Worm (Caenorhabditis elegans) whole organism, young adult: Measurements from ENCODE around the gene math-33.

ENCODE experiments used
- B0019.2 ChIP-seq: fragments of 200-800 bp; sonication (Bioruptor generic); conservative IDR thresholded peaks from 2 replicates; pipeline ENCODE4 v1.3.6; 2022; ENCODE audit warnings: missing genetic modification reagents, missing genetic modification characterization, missing compliant biosample characterization
- B0336.3 ChIP-seq: fragments of 200-800 bp; sonication (Bioruptor generic); IDR thresholded peaks from 2 replicates; pipeline ENCODE4 v1.3.6; 2022; ENCODE audit warnings: missing genetic modification characterization, missing compliant biosample characterization
- F22D6.2 ChIP-seq: sonication (generic microtip); optimal IDR thresholded peaks from 2 replicates; lab custom pipeline; 2016; ENCODE audit warnings: mild to moderate bottlenecking, missing genetic modification characterization, missing compliant biosample characterization
- F23B12.7 ChIP-seq: sonication (generic microtip); optimal IDR thresholded peaks from 2 replicates; lab custom pipeline; 2017; ENCODE audit warnings: missing genetic modification characterization, mild to moderate bottlenecking, missing compliant biosample characterization, antibody characterized with exemption, moderate library complexity; ENCODE audit not compliant: insufficient read depth
- F49E8.2 ChIP-seq: sonication (generic microtip); optimal IDR thresholded peaks from 3 replicates; lab custom pipeline; 2017; ENCODE audit warnings: missing genetic modification characterization, mild to moderate bottlenecking, missing compliant biosample characterization, antibody characterized with exemption, moderate library complexity; ENCODE audit not compliant: insufficient read depth
- F55B11.4 ChIP-seq: sonication (generic microtip); optimal IDR thresholded peaks from 2 replicates; lab custom pipeline; 2016; ENCODE audit warnings: missing compliant biosample characterization, missing genetic modification characterization, borderline replicate concordance; ENCODE audit not compliant: insufficient read depth
- K12H6.12 ChIP-seq: fragments of 200-800 bp; sonication (Bioruptor generic); optimal IDR thresholded peaks from 2 replicates; lab custom pipeline; 2018; ENCODE audit warnings: mild to moderate bottlenecking, missing genetic modification characterization, missing compliant biosample characterization
- T26A5.8 ChIP-seq: sonication (generic microtip); optimal IDR thresholded peaks from 2 replicates; lab custom pipeline; 2016; ENCODE audit warnings: missing genetic modification characterization, missing compliant biosample characterization
- Y53G8AR.9 ChIP-seq: fragments of 200-800 bp; sonication (Bioruptor generic); conservative IDR thresholded peaks from 2 replicates; pipeline ENCODE4 v1.3.6; 2022; ENCODE audit warnings: missing genetic modification reagents, missing genetic modification characterization, missing compliant biosample characterization
- Y79H2A.3 ChIP-seq: fragments of 200-800 bp; sonication (Bioruptor generic); conservative IDR thresholded peaks from 2 replicates; pipeline ENCODE4 v1.3.6; 2022; ENCODE audit warnings: missing genetic modification reagents, missing genetic modification characterization, missing compliant biosample characterization
- athp-1 ChIP-seq: sonication (generic microtip); optimal IDR thresholded peaks from 2 replicates; lab custom pipeline; 2017; ENCODE audit warnings: mild to moderate bottlenecking, missing genetic modification characterization, missing compliant biosample characterization
- cebp-1 ChIP-seq, 2 experiments: fragments of 200-800 bp in 1 of 2; sonication (Bioruptor generic) in 1 of 2; sonication (generic microtip) in 1 of 2; IDR thresholded peaks in 1 of 2; optimal IDR thresholded peaks in 1 of 2; 2 replicates each; pipeline versions ENCODE4 v1.3.6 to Lab custom; 2017 to 2022; ENCODE audit warnings: missing compliant biosample characterization in 2 of 2, missing genetic modification characterization in 2 of 2, mild to moderate bottlenecking in 1 of 2, missing genetic modification reagents in 1 of 2, moderate library complexity in 1 of 2
- ceh-100 ChIP-seq: fragments of 200-800 bp; sonication (Bioruptor generic); IDR thresholded peaks from 2 replicates; pipeline ENCODE4 v1.3.6; 2022; ENCODE audit warnings: missing genetic modification reagents, missing genetic modification characterization, missing compliant biosample characterization
- ceh-27 ChIP-seq: fragments of 200-800 bp; sonication (Bioruptor generic); optimal IDR thresholded peaks from 2 replicates; lab custom pipeline; 2018; ENCODE audit warnings: mild to moderate bottlenecking, missing genetic modification characterization, moderate library complexity, missing compliant biosample characterization
- dox-1 ChIP-seq: fragments of 200-800 bp; sonication (Bioruptor generic); IDR thresholded peaks from 2 replicates; pipeline ENCODE4 v1.3.6; 2022; ENCODE audit warnings: missing genetic modification reagents, missing genetic modification characterization, missing compliant biosample characterization
- dpl-1 ChIP-seq: fragments of 150-350 bp; optimal IDR thresholded peaks from 2 replicates; lab custom pipeline; 2014; ENCODE audit warnings: missing biosample characterization, missing genetic modification reagents, missing genetic modification characterization
- ekl-4 ChIP-seq: fragments of 200-800 bp; sonication (Bioruptor generic); IDR thresholded peaks from 2 replicates; pipeline ENCODE4 v1.3.6; 2022; ENCODE audit warnings: missing genetic modification reagents, missing genetic modification characterization, missing compliant biosample characterization
- ets-4 ChIP-seq: fragments of 200-800 bp; sonication (Bioruptor generic); optimal IDR thresholded peaks from 2 replicates; lab custom pipeline; 2018; ENCODE audit warnings: mild to moderate bottlenecking, missing genetic modification characterization, missing compliant biosample characterization
- hmg-1.2 ChIP-seq: fragments of 200-800 bp; sonication (Bioruptor generic); IDR thresholded peaks from 2 replicates; pipeline ENCODE4 v1.3.6; 2022; ENCODE audit warnings: missing genetic modification reagents, missing genetic modification characterization, missing compliant biosample characterization
- hsf-1 ChIP-seq: fragments of 200-800 bp; sonication (Bioruptor generic); IDR thresholded peaks from 2 replicates; pipeline ENCODE4 v1.3.6; 2022; ENCODE audit warnings: missing genetic modification reagents, missing genetic modification characterization, missing compliant biosample characterization
- let-607 ChIP-seq, 2 experiments: fragments of 200-800 bp in 1 of 2; sonication (Bioruptor generic) in 1 of 2; sonication (generic microtip) in 1 of 2; optimal IDR thresholded peaks; 2 replicates each; lab custom pipeline; 2016 to 2018; ENCODE audit warnings: mild to moderate bottlenecking in 2 of 2, missing compliant biosample characterization in 2 of 2, missing genetic modification characterization in 2 of 2, moderate library complexity in 2 of 2, missing genotype in 1 of 2
- lin-26 ChIP-seq: fragments of 200-800 bp; sonication (Bioruptor generic); IDR thresholded peaks from 2 replicates; pipeline ENCODE4 v1.3.6; 2022; ENCODE audit warnings: missing genetic modification reagents, missing genetic modification characterization, missing compliant biosample characterization
- madf-8 ChIP-seq: fragments of 200-800 bp; sonication (Bioruptor generic); conservative IDR thresholded peaks from 2 replicates; pipeline ENCODE4 v1.3.6; 2022; ENCODE audit warnings: missing genetic modification reagents, missing genetic modification characterization, missing compliant biosample characterization
- mcd-1 ChIP-seq: fragments of 200-800 bp; sonication (Bioruptor generic); IDR thresholded peaks from 2 replicates; pipeline ENCODE4 v1.3.6; 2022; ENCODE audit warnings: missing genetic modification reagents, missing genetic modification characterization, missing compliant biosample characterization
- nfyb-1 ChIP-seq: fragments of 200-800 bp; sonication (Bioruptor generic); IDR thresholded peaks from 2 replicates; pipeline ENCODE4 v1.3.6; 2022; ENCODE audit warnings: missing genetic modification reagents, missing genetic modification characterization, missing compliant biosample characterization
- nhr-80 ChIP-seq: sonication (generic microtip); optimal IDR thresholded peaks from 2 replicates; lab custom pipeline; 2016; ENCODE audit warnings: missing genetic modification characterization, missing compliant biosample characterization
- pbrm-1 ChIP-seq: fragments of 200-800 bp; sonication (Bioruptor generic); IDR thresholded peaks from 2 replicates; pipeline ENCODE4 v1.3.6; 2022; ENCODE audit warnings: missing genetic modification reagents, missing genetic modification characterization, missing compliant biosample characterization
- rec-8 ChIP-seq, 2 experiments: sonication (generic microtip); optimal IDR thresholded peaks; 2 replicates each; lab custom pipeline; 2016; ENCODE audit warnings: mild to moderate bottlenecking in 2 of 2, missing genetic modification characterization in 2 of 2, missing genetic modification reagents in 2 of 2, missing genotype in 2 of 2, missing biosample characterization in 1 of 2, missing compliant biosample characterization in 1 of 2, moderate library complexity in 1 of 2
- snpc-1.1 ChIP-seq: sonication (generic microtip); optimal IDR thresholded peaks from 2 replicates; lab custom pipeline; 2017; ENCODE audit warnings: missing genetic modification characterization, mild to moderate bottlenecking, missing compliant biosample characterization, antibody characterized with exemption, moderate library complexity, missing genotype, missing genetic modification reagents; ENCODE audit not compliant: insufficient read depth
- snpc-1.3 ChIP-seq: sonication (generic microtip); optimal IDR thresholded peaks from 2 replicates; lab custom pipeline; 2017; ENCODE audit warnings: missing genetic modification characterization, mild to moderate bottlenecking, missing compliant biosample characterization, antibody characterized with exemption, moderate library complexity, missing genotype, missing genetic modification reagents; ENCODE audit not compliant: insufficient read depth
- xnd-1 ChIP-seq: sonication (generic microtip); optimal IDR thresholded peaks from 2 replicates; lab custom pipeline; 2016; ENCODE audit warnings: missing genotype, missing genetic modification reagents, missing genetic modification characterization, missing compliant biosample characterization
- zfh-2 ChIP-seq: fragments of 200-800 bp; sonication (Bioruptor generic); conservative IDR thresholded peaks from 2 replicates; pipeline ENCODE4 v1.3.6; 2022; ENCODE audit warnings: missing genetic modification reagents, missing genetic modification characterization, missing compliant biosample characterization
- ztf-26 ChIP-seq: sonication (generic microtip); optimal IDR thresholded peaks from 2 replicates; lab custom pipeline; 2017; ENCODE audit warnings: missing genetic modification characterization, missing compliant biosample characterization
- ztf-6 ChIP-seq: fragments of 200-800 bp; sonication (Bioruptor generic); IDR thresholded peaks from 2 replicates; pipeline ENCODE4 v1.3.6; 2022; ENCODE audit warnings: missing genetic modification reagents, missing genetic modification characterization, missing compliant biosample characterization

math-33 gene

DNA sequence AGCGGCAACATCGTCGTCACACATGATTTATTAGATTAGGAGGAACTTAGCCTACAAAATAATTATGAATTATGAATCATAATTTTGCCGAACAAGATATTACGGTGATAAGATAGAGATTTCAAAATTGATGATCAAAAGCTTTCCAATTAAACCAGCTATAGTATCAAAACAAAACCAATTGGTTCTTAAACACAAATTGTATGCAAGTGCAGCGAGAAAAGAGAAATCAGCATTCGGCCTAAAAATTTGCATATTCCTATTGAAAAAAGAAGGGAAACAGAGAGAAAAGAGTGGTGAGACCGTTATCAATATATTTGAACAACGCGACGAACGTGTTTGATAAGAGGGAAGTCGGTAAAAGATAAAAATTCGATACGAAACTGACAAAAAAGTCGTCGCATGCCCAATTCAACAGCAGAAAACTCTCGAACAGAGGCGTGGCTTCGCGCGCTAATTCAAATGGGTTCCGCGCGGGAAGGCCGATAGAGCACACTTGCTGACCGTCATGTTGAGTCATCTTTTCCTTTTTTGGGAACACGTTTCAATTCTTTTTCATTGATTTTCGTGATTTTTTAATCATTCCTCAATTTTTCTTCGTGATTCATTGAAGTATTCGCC lies 35.5 kb upstream of the math-33 start, which contains the start of gene act-2 (continued):
- TF ChIP-seq mcd-1 (GFP tag; lab: Robert Waterston, UW) (peak; percentile 95), madf-8 (peak; percentile 84), lin-26 (no peak), nfyb-1 (peak; percentile 76; the same call in 1 of the 2 replicates), B0019.2 (GFP tag; lab: Robert Waterston, UW) (peak; percentile 75; the same call in 1 of the 2 replicates), xnd-1 (tag; lab: Kevin White, UChicago) (peak; percentile 66), T26A5.8 (tag; lab: Kevin White, UChicago) (no peak), Y79H2A.3 (GFP tag; lab: Robert Waterston, UW) (0 out of 2 replicates have a peak, but pooled peaks have one; percentile 39), snpc-1.1 (tag; lab: Kevin White, UChicago) (peak; percentile 20), F55B11.4 (tag; lab: Kevin White, UChicago) (no peak), Y53G8AR.9 (GFP tag; lab: Robert Waterston, UW) (peak; percentile 77), athp-1 (peak; percentile 22), ekl-4 (GFP tag; lab: Robert Waterston, UW) (peak; percentile 73), F49E8.2 (tag; lab: Kevin White, UChicago) (peak; percentile 82), dox-1 (GFP tag; lab: Robert Waterston, UW) (peak; percentile 93), hsf-1 (GFP tag; lab: Robert Waterston, UW) (peak; percentile 99), ets-4 (GFP tag; lab: Kevin White, UChicago) (no peak), dpl-1 (GFP tag; lab: Kevin White, UChicago) (peak; percentile 93), ztf-26 (tag; lab: Kevin White, UChicago) (peak; percentile 55), K12H6.12 (tag; lab: Kevin White, UChicago) (peak; percentile 3), B0336.3 (no peak; the same call in 1 of the 2 replicates)

DNA sequence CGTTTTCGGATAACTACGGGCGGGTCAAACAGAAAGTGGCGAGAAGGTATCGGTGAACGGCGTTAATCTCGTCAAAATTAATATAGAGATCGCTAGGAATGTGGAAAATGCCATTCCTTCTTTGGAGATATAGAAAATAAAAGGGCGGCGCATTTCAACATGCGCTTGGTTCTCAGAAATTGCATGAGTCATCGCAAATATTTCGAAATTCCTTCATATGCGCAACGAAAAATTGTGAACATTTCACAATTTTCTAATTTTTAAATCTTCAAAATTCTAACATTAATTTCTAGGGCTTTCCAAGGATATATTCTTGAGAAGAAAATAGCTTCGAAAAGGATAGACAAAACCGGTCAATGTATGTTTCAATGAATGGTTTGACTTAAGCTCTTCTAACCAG lies 34.8 kb upstream of the math-33 start:
- TF ChIP-seq F23B12.7 (tag; lab: Kevin White, UChicago) (no peak), cebp-1 (GFP tag; IDR thresholded peaks at IDR 0.05; lab: Robert Waterston, UW) (no peak), cebp-1 (tag; optimal IDR thresholded peaks at IDR 0.05; lab: Kevin White, UChicago) (peak; percentile 82)

DNA sequence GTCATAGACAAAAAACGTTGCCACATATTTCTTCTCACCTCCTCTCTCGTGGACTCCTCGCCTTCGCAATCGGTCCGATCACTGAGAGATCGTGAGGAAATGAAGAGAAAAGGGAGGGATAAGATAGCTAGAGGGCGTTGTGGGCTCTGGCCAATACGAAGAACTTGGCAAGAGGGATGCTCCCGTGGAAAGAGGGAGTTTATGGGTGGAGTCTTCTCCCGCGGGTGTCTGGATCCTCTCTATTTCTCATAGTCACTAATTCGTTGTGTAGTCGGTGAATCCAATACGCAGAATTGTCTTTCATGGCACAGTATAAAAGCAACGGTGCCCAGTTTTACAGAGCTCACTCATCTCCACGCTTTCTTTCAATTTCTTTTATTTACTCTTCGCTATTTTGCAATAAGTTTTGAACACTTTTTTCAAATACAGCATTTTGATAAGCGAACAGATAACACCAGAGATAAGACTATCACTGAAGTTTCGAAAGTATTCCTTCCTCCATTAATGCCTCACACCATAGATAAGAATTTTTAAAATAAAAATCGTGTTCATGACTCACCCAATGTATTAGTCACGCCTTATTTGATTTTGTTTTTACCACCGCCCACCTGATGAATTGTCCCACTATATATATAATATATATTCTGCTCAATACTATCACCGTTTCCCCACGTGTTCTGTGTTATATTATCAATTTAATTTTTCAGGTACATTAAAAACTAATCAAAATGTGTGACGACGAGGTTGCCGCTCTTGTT lies 33.2 kb upstream of the math-33 start, which contains the start of gene act-1:
Gene act-1 (plus strand): TSS at position 708 of the 758 bp plus-strand sequence.
- TF ChIP-seq let-607 (tag; optimal IDR thresholded peaks at IDR 0.05; lab: Kevin White, UChicago) = no peak
- TF ChIP-seq F22D6.2 = no peak
- no peak for TF ChIP-seq ceh-100 (GFP tag; lab: Robert Waterston, UW)
- TF ChIP-seq zfh-2 (GFP tag; lab: Robert Waterston, UW) = peak; percentile 83
- no peak for TF ChIP-seq snpc-1.3 (tag; lab: Kevin White, UChicago)
- TF ChIP-seq rec-8 (tag; optimal IDR thresholded peaks at IDR 0.05; lab: Kevin White, UChicago) = no peak
- peak; percentile 23; the same call in 1 of the 2 replicates for TF ChIP-seq hmg-1.2
- peak; percentile 20 for TF ChIP-seq nhr-80 (tag; lab: Kevin White, UChicago)
- no peak for TF ChIP-seq ztf-6
- TF ChIP-seq ceh-27 (GFP tag; lab: Kevin White, UChicago) = peak; percentile 4
- 0 out of 2 replicates have a peak, but pooled peaks have one; percentile 40 for TF ChIP-seq pbrm-1
- TF ChIP-seq cebp-1 (GFP tag; IDR thresholded peaks at IDR 0.05; lab: Robert Waterston, UW) = no peak
- TF ChIP-seq cebp-1 (tag; optimal IDR thresholded peaks at IDR 0.05; lab: Kevin White, UChicago) = peak; percentile 7
- TF ChIP-seq mcd-1 (GFP tag; lab: Robert Waterston, UW) = peak; percentile 33; the same call in 1 of the 2 replicates
